Worm (Caenorhabditis elegans) whole organism, L3 larva: ENCODE data around the gene fbxa-22.
A peak's percentile ranks its signal among the peaks of the same experiment; 100 is the strongest.

Source experiments
- R02D3.7 ChIP-seq: fragments of 150-350 bp; optimal IDR thresholded peaks from 2 replicates; lab custom pipeline; 2014; ENCODE audit warnings: missing biosample characterization, missing genetic modification characterization
- ZK546.5 ChIP-seq: sonication (generic microtip); optimal IDR thresholded peaks from 2 replicates; lab custom pipeline; 2017; ENCODE audit warnings: missing biosample characterization, missing genetic modification characterization
- ama-1 ChIP-seq: fragments of 150-350 bp; optimal IDR thresholded peaks from 2 replicates; lab custom pipeline; 2018
- ceh-28 ChIP-seq: fragments of 150-350 bp; optimal IDR thresholded peaks from 2 replicates; lab custom pipeline; 2014; ENCODE audit warnings: missing biosample characterization, missing genetic modification reagents, missing genetic modification characterization
- egl-27 ChIP-seq: sonication (generic microtip); optimal IDR thresholded peaks from 4 replicates; lab custom pipeline; 2017; ENCODE audit warnings: missing biosample characterization, missing genetic modification reagents, missing genetic modification characterization
- egl-5 ChIP-seq: fragments of 150-350 bp; optimal IDR thresholded peaks from 2 replicates; lab custom pipeline; 2017; ENCODE audit warnings: missing biosample characterization, missing genetic modification reagents, missing genetic modification characterization, inconsistent platforms
- elt-2 ChIP-seq: sonication (generic microtip); optimal IDR thresholded peaks from 2 replicates; lab custom pipeline; 2016; ENCODE audit warnings: missing genetic modification reagents, mild to moderate bottlenecking, missing genetic modification characterization, missing compliant biosample characterization
- elt-3 ChIP-seq, 3 experiments: fragments of 150-350 bp in 1 of 3; sonication (generic microtip) in 2 of 3; optimal IDR thresholded peaks; 2 replicates in 2 of 3; 4 replicates in 1 of 3; lab custom pipeline; 2014 to 2017; ENCODE audit warnings: missing biosample characterization in 3 of 3, missing genetic modification characterization in 3 of 3
- eor-1 ChIP-seq, 2 experiments: fragments of 150-350 bp; optimal IDR thresholded peaks; 2 replicates each; lab custom pipeline; 2014 to 2018; ENCODE audit warnings: missing biosample characterization in 2 of 2, missing genetic modification characterization in 2 of 2
- fkh-2 ChIP-seq: fragments of 150-350 bp; optimal IDR thresholded peaks from 2 replicates; lab custom pipeline; 2014; ENCODE audit warnings: missing biosample characterization, missing genetic modification reagents, missing genetic modification characterization
- fos-1 ChIP-seq: fragments of 150-350 bp; optimal IDR thresholded peaks from 2 replicates; lab custom pipeline; 2014; ENCODE audit warnings: missing biosample characterization, missing genetic modification characterization
- hmg-11 ChIP-seq: sonication (generic microtip); optimal IDR thresholded peaks from 2 replicates; lab custom pipeline; 2016; ENCODE audit warnings: missing genetic modification characterization, missing compliant biosample characterization
- jun-1 ChIP-seq: fragments of 150-350 bp; optimal IDR thresholded peaks from 2 replicates; lab custom pipeline; 2014; ENCODE audit warnings: missing biosample characterization, missing genetic modification reagents, missing genetic modification characterization
- lin-39 ChIP-seq: fragments of 150-350 bp; optimal IDR thresholded peaks from 2 replicates; lab custom pipeline; 2018; ENCODE audit warnings: missing biosample characterization, missing genetic modification reagents, missing genetic modification characterization
- lsy-12 ChIP-seq: sonication (generic microtip); optimal IDR thresholded peaks from 2 replicates; lab custom pipeline; 2016; ENCODE audit warnings: mild to moderate bottlenecking, missing genetic modification characterization, missing compliant biosample characterization
- mml-1 ChIP-seq: fragments of 150-350 bp; sonication (generic microtip); optimal IDR thresholded peaks from 3 replicates; lab custom pipeline; 2014; ENCODE audit warnings: missing biosample characterization, missing genetic modification characterization
- nfya-1 ChIP-seq: sonication (generic microtip); optimal IDR thresholded peaks from 2 replicates; lab custom pipeline; 2017; ENCODE audit warnings: missing genetic modification characterization, mild to moderate bottlenecking, missing compliant biosample characterization, antibody characterized with exemption, moderate library complexity; ENCODE audit not compliant: insufficient read depth
- nhr-25 ChIP-seq: sonication (generic microtip); optimal IDR thresholded peaks from 2 replicates; lab custom pipeline; 2017; ENCODE audit warnings: missing biosample characterization, missing genetic modification characterization
- nhr-67 ChIP-seq: fragments of 150-350 bp; optimal IDR thresholded peaks from 2 replicates; lab custom pipeline; 2014; ENCODE audit warnings: missing biosample characterization, missing genetic modification characterization
- nhr-76 ChIP-seq: fragments of 150-350 bp; sonication (generic microtip); optimal IDR thresholded peaks from 5 replicates; lab custom pipeline; 2014; ENCODE audit warnings: missing biosample characterization, missing genetic modification characterization
- nhr-77 ChIP-seq: fragments of 150-350 bp; optimal IDR thresholded peaks from 2 replicates; lab custom pipeline; 2014; ENCODE audit warnings: missing biosample characterization, missing genetic modification characterization
- pha-4 ChIP-seq: fragments of 150-350 bp; optimal IDR thresholded peaks from 2 replicates; lab custom pipeline; 2014; ENCODE audit warnings: missing biosample characterization, missing genetic modification reagents, missing genetic modification characterization
- skn-1 ChIP-seq: fragments of 150-350 bp; optimal IDR thresholded peaks from 2 replicates; lab custom pipeline; 2014; ENCODE audit warnings: missing biosample characterization, missing genetic modification characterization
- snpc-4 ChIP-seq: fragments of 150-350 bp; optimal IDR thresholded peaks from 2 replicates; lab custom pipeline; 2014; ENCODE audit warnings: missing biosample characterization, missing genetic modification characterization
- tbx-2 ChIP-seq: sonication (generic microtip); optimal IDR thresholded peaks from 2 replicates; lab custom pipeline; 2016; ENCODE audit warnings: mild to moderate bottlenecking, missing genetic modification characterization, missing compliant biosample characterization
- unc-39 ChIP-seq: sonication (generic microtip); optimal IDR thresholded peaks from 4 replicates; lab custom pipeline; 2017; ENCODE audit warnings: missing biosample characterization, missing genetic modification characterization
- ztf-11 ChIP-seq: fragments of 150-350 bp; optimal IDR thresholded peaks from 2 replicates; lab custom pipeline; 2014; ENCODE audit warnings: missing biosample characterization, missing genetic modification characterization
- ztf-4 ChIP-seq: fragments of 150-350 bp; optimal IDR thresholded peaks from 2 replicates; lab custom pipeline; 2014; ENCODE audit warnings: missing biosample characterization, missing genetic modification characterization

The fbxa-22 gene

ce11 chrIII:970928-971327 lies 32.3 kb downstream of the fbxa-22 start:
- no peak for TF ChIP-seq R02D3.7
- TF ChIP-seq elt-3 (tag; optimal IDR thresholded peaks at IDR 0.05; lab: Kevin White, UChicago): no peak
- TF ChIP-seq unc-39 (tag; lab: Kevin White, UChicago): no peak
- no peak for TF ChIP-seq nhr-67
- TF ChIP-seq mml-1 (tag; lab: Kevin White, UChicago): no peak
- TF ChIP-seq skn-1 (tag; lab: Kevin White, UChicago): no peak
- no peak for TF ChIP-seq fos-1
- no peak for TF ChIP-seq snpc-4 (tag; lab: Kevin White, UChicago)
- no peak for TF ChIP-seq ztf-4
- TF ChIP-seq nhr-76 (tag; lab: Kevin White, UChicago): no peak
- no peak for TF ChIP-seq egl-5 (tag; lab: Kevin White, UChicago)
- no peak for TF ChIP-seq ZK546.5 (tag; lab: Kevin White, UChicago)
- TF ChIP-seq tbx-2 (tag; lab: Kevin White, UChicago): no peak

DNA sequence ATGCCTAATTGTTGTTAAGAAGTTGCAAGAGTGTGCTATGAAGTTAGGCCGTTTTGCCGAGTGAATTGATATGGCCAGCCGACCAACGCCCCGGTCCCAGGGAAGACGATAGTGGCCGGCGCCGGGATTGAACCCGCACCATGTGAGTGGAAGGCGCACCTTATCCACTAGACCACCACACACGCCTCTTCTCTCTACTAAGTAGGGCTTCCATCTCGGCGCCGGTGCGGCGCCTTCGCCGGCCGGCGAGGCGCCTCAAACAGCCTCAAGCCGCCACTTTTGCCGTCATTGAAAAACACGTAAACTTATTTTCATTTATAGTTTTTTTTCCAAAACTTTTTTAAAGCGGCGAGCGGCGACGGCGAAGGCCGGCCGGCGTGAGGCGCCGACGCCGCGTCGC lies 40.2 kb downstream of the fbxa-22 start:
- TF ChIP-seq nhr-67 (no peak), nfya-1 (tag; lab: Kevin White, UChicago) (no peak), fos-1 (no peak), ZK546.5 (tag; lab: Kevin White, UChicago) (no peak), elt-3 (tag; optimal IDR thresholded peaks at IDR 0.05; lab: Kevin White, UChicago) (no peak), R02D3.7 (no peak), ceh-28 (tag; lab: Kevin White, UChicago) (no peak), egl-27 (tag; lab: Kevin White, UChicago) (no peak), jun-1 (no peak)

DNA sequence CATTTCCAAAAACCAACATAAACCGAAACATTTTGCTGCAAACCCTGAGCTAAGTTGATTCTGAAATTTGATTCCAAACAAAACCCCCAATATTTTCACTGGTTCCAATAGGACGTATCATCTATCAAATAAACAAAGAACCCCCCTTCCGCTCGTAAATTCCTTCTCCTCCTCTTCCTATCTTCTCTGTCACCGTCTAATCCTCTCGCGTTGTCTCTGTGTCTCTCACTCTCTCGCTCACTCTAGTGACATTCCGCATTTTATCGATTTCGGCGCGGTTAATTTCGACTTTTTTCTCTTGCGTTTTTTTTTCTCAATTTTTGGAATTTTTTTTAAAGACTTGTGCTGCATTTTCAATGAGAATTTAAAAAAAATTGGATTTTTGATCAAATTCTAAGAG lies 43.3 kb downstream of the fbxa-22 start:
- TF ChIP-seq skn-1 (tag; lab: Kevin White, UChicago) (no peak), nhr-67 (no peak), nhr-25 (tag; lab: Kevin White, UChicago) (peak; percentile 1), ama-1 (no peak), eor-1 (tag; optimal IDR thresholded peaks at IDR 0.05; lab: Kevin White, UChicago) (no peak), nfya-1 (tag; lab: Kevin White, UChicago) (peak; percentile 77), jun-1 (no peak), ceh-28 (tag; lab: Kevin White, UChicago) (peak; percentile 89), hmg-11 (peak; percentile 55), elt-2 (tag; lab: Kevin White, UChicago) (peak; percentile 45), pha-4 (tag; lab: Kevin White, UChicago) (no peak), lin-39 (tag; lab: Kevin White, UChicago) (peak; percentile 70)

DNA sequence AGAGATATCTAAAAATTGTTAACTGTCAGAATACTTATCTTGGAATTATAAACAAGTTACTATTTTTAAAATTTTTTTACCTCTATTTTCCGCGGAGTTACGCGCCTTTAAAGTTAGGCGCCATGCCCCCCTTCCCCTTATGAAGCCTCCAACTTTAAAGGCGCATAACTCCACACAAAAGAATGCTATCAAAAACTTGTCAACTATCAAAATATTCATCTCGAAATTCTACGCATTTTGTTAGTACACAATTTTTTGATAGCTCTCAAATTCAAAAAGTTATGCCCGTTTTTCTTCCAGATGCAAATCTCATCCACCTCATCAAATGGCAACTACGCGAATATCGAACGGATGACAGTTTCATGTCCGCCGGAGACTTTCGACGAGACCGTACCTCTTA lies 44.3 kb downstream of the fbxa-22 start, which contains the start of gene tbc-10:
Gene tbc-10, plus strand, starts transcription at position 301 of the 400 bp plus-strand sequence.
- no peak for TF ChIP-seq nhr-77
- no peak for TF ChIP-seq R02D3.7
- TF ChIP-seq fkh-2 (tag; lab: Kevin White, UChicago): no peak
- no peak for TF ChIP-seq ztf-11
- TF ChIP-seq lsy-12 (tag; lab: Kevin White, UChicago): no peak
